Fruit fly (Drosophila melanogaster): ENCODE results near the gene CG9915.
A peak's percentile ranks its signal among the peaks of the same experiment; 100 is the strongest.

Gene CG9915

DNA sequence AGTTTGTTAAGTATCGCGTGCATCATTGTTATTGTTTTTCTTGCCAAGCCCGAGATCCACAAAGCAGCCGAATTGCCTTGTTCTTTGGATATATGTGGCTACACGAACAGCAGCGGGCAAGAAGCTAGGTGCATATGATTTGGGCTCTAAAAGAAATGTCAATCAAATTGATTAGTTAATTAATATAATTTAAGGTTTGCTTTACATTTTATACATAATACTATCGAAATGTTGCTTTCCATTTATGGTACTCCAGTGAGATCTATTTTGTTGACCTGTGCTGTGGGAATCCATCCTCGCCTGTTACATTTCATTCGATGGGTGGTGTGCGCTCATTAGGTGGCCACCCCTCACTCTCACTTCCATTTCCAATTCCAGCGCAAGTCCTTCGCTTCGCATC lies 49.5 kb downstream of the CG9915 start (continued):
- TF ChIP-seq CG6854 (GFP tag; optimal IDR thresholded peaks at IDR 0.05) (peak; percentile 63), HmgD (GFP tag; optimal IDR thresholded peaks at IDR 0.05) (no peak), grn (GFP tag; optimal IDR thresholded peaks at IDR 0.05) (no peak), CG7357 (GFP tag; IDR thresholded peaks at IDR 0.05) (peak; percentile 57; the same call in 1 of the 3 replicates), CG33213 (GFP tag; optimal IDR thresholded peaks at IDR 0.05) (peak; percentile 22), NK7.1 (GFP tag; optimal IDR thresholded peaks at IDR 0.05) (peak; percentile 1), CG16779 (GFP tag; IDR thresholded peaks at IDR 0.05) (no peak), vvl (GFP tag; IDR thresholded peaks at IDR 0.05) (peak; percentile 90), CG11723 (GFP tag; optimal IDR thresholded peaks at IDR 0.05) (peak; percentile 41), CG11560 (tag; IDR thresholded peaks at IDR 0.05) (peak; percentile 44; the same call in 1 of the 3 replicates), CG1024 (GFP tag; IDR thresholded peaks at IDR 0.05) (peak; percentile 58; the same call in 1 of the 2 replicates), CG3281 (GFP tag; optimal IDR thresholded peaks at IDR 0.05) (peak; percentile 72), bab2 (GFP tag; optimal IDR thresholded peaks at IDR 0.05) (peak; percentile 46), CG15269 (tag; optimal IDR thresholded peaks at IDR 0.05) (peak; percentile 80), CG10267 (tag; optimal IDR thresholded peaks at IDR 0.05) (peak; percentile 78), CG10979 (tag; optimal IDR thresholded peaks at IDR 0.05) (peak; percentile 84), Myb (GFP tag; optimal IDR thresholded peaks at IDR 0.05) (no peak), danr (GFP tag; IDR thresholded peaks at IDR 0.05) (peak; percentile 39; the same call in 1 of the 2 replicates), Sry-δ (GFP tag; optimal IDR thresholded peaks at IDR 0.05) (peak; percentile 15), shn (GFP tag; optimal IDR thresholded peaks at IDR 0.05) (no peak), CG11695 (GFP tag; IDR thresholded peaks at IDR 0.05) (peak; percentile 78), hb (GFP tag; IDR thresholded peaks at IDR 0.05; ENCODE audit: partially characterized antibody) (no peak), CG9437 (GFP tag; optimal IDR thresholded peaks at IDR 0.05) (peak; percentile 58), Dek (tag; optimal IDR thresholded peaks at IDR 0.05) (peak; percentile 71), CG8281 (tag; optimal IDR thresholded peaks at IDR 0.05) (peak; percentile 28), CG32767 (GFP tag; IDR thresholded peaks at IDR 0.05) (peak; percentile 67; the same call in 1 of the 2 replicates), klu (GFP tag; IDR thresholded peaks at IDR 0.05) (peak; percentile 66), crol (GFP tag; IDR thresholded peaks at IDR 0.05) (no peak), YL-1 (GFP tag; optimal IDR thresholded peaks at IDR 0.05) (no peak), Adf1 (GFP tag; IDR thresholded peaks at IDR 0.05) (peak; percentile 24; the same call in 1 of the 2 replicates), phol (tag; optimal IDR thresholded peaks at IDR 0.05) (peak; percentile 80), Ada2b (GFP tag; IDR thresholded peaks at IDR 0.05) (peak; percentile 85), insv (GFP tag; optimal IDR thresholded peaks at IDR 0.05) (no peak), kni (GFP tag; optimal IDR thresholded peaks at IDR 0.05) (no peak), caup (GFP tag; optimal IDR thresholded peaks at IDR 0.05; ENCODE audit: severe bottlenecking) (peak; percentile 73), CG8359 (GFP tag; optimal IDR thresholded peaks at IDR 0.05; ENCODE audit: borderline replicate concordance) (peak; percentile 61), CG2120 (GFP tag; optimal IDR thresholded peaks at IDR 0.05) (peak; percentile 73), cg (GFP tag; optimal IDR thresholded peaks at IDR 0.05) (no peak), mam (GFP tag; optimal IDR thresholded peaks at IDR 0.05) (peak; percentile 61), ATbp (GFP tag; optimal IDR thresholded peaks at IDR 0.05) (peak; percentile 72), CG17568 (GFP tag; optimal IDR thresholded peaks at IDR 0.05) (no peak), Asciz (GFP tag; optimal IDR thresholded peaks at IDR 0.05) (peak; percentile 67), ac (GFP tag; optimal IDR thresholded peaks at IDR 0.05) (peak; percentile 38), Gsc (GFP tag; IDR thresholded peaks at IDR 0.05) (peak; percentile 65), CG12942 (GFP tag; optimal IDR thresholded peaks at IDR 0.05) (peak; percentile 44), Hr51 (GFP tag; optimal IDR thresholded peaks at IDR 0.05) (peak; percentile 37 to 79), gcm (GFP tag; optimal IDR thresholded peaks at IDR 0.05) (peak; percentile 63), dpn (GFP tag; optimal IDR thresholded peaks at IDR 0.05) (peak; percentile 24 to 72), Meics (GFP tag; optimal IDR thresholded peaks at IDR 0.05) (peak; percentile 79), gcm2 (GFP tag; optimal IDR thresholded peaks at IDR 0.05) (peak; percentile 28)

Data from whole organism, embryonic.